Worm (Caenorhabditis elegans) whole organism, L3 larva: ENCODE data around the gene nrf-5.
A peak's percentile ranks its signal among the peaks of the same experiment; 100 is the strongest.

Experiments used
- R02D3.7 ChIP-seq: fragments of 150-350 bp; optimal IDR thresholded peaks from 2 replicates; lab custom pipeline; 2014; ENCODE audit warnings: missing biosample characterization, missing genetic modification characterization
- ZK546.5 ChIP-seq: sonication (generic microtip); optimal IDR thresholded peaks from 2 replicates; lab custom pipeline; 2017; ENCODE audit warnings: missing biosample characterization, missing genetic modification characterization
- aly-2 ChIP-seq: fragments of 150-350 bp; optimal IDR thresholded peaks from 2 replicates; lab custom pipeline; 2014; ENCODE audit warnings: missing biosample characterization, missing genetic modification characterization
- ama-1 ChIP-seq: fragments of 150-350 bp; optimal IDR thresholded peaks from 2 replicates; lab custom pipeline; 2018
- ceh-16 ChIP-seq: sonication (generic microtip); optimal IDR thresholded peaks from 2 replicates; lab custom pipeline; 2017; ENCODE audit warnings: missing biosample characterization, missing genetic modification characterization
- ceh-28 ChIP-seq: fragments of 150-350 bp; optimal IDR thresholded peaks from 2 replicates; lab custom pipeline; 2014; ENCODE audit warnings: missing biosample characterization, missing genetic modification reagents, missing genetic modification characterization
- ceh-82 ChIP-seq: fragments of 150-350 bp; optimal IDR thresholded peaks from 2 replicates; lab custom pipeline; 2014; ENCODE audit warnings: missing biosample characterization, missing genetic modification characterization
- ceh-9 ChIP-seq: sonication (generic microtip); optimal IDR thresholded peaks from 2 replicates; lab custom pipeline; 2018; ENCODE audit warnings: missing biosample characterization, missing genetic modification characterization
- daf-12 ChIP-seq: fragments of 150-350 bp; optimal IDR thresholded peaks from 2 replicates; lab custom pipeline; 2014; ENCODE audit warnings: missing biosample characterization, missing genetic modification reagents, missing genetic modification characterization
- egl-27 ChIP-seq: sonication (generic microtip); optimal IDR thresholded peaks from 4 replicates; lab custom pipeline; 2017; ENCODE audit warnings: missing biosample characterization, missing genetic modification reagents, missing genetic modification characterization
- egl-5 ChIP-seq: fragments of 150-350 bp; optimal IDR thresholded peaks from 2 replicates; lab custom pipeline; 2017; ENCODE audit warnings: missing biosample characterization, missing genetic modification reagents, missing genetic modification characterization, inconsistent platforms
- elt-1 ChIP-seq: fragments of 150-350 bp; optimal IDR thresholded peaks from 2 replicates; lab custom pipeline; 2014; ENCODE audit warnings: missing biosample characterization, missing genetic modification characterization
- elt-2 ChIP-seq: sonication (generic microtip); optimal IDR thresholded peaks from 2 replicates; lab custom pipeline; 2016; ENCODE audit warnings: missing genetic modification reagents, mild to moderate bottlenecking, missing genetic modification characterization, missing compliant biosample characterization
- elt-3 ChIP-seq, 3 experiments: fragments of 150-350 bp in 1 of 3; sonication (generic microtip) in 2 of 3; optimal IDR thresholded peaks; 2 replicates in 2 of 3; 4 replicates in 1 of 3; lab custom pipeline; 2014 to 2017; ENCODE audit warnings: missing biosample characterization in 3 of 3, missing genetic modification characterization in 3 of 3
- eor-1 ChIP-seq, 2 experiments: fragments of 150-350 bp; optimal IDR thresholded peaks; 2 replicates each; lab custom pipeline; 2014 to 2018; ENCODE audit warnings: missing biosample characterization in 2 of 2, missing genetic modification characterization in 2 of 2
- fkh-10 ChIP-seq: sonication (generic microtip); optimal IDR thresholded peaks from 2 replicates; lab custom pipeline; 2017; ENCODE audit warnings: missing biosample characterization, missing genetic modification reagents, missing genetic modification characterization
- fkh-2 ChIP-seq: fragments of 150-350 bp; optimal IDR thresholded peaks from 2 replicates; lab custom pipeline; 2014; ENCODE audit warnings: missing biosample characterization, missing genetic modification reagents, missing genetic modification characterization
- fos-1 ChIP-seq: fragments of 150-350 bp; optimal IDR thresholded peaks from 2 replicates; lab custom pipeline; 2014; ENCODE audit warnings: missing biosample characterization, missing genetic modification characterization
- hmg-11 ChIP-seq: sonication (generic microtip); optimal IDR thresholded peaks from 2 replicates; lab custom pipeline; 2016; ENCODE audit warnings: missing genetic modification characterization, missing compliant biosample characterization
- jun-1 ChIP-seq: fragments of 150-350 bp; optimal IDR thresholded peaks from 2 replicates; lab custom pipeline; 2014; ENCODE audit warnings: missing biosample characterization, missing genetic modification reagents, missing genetic modification characterization
- lin-15B ChIP-seq: fragments of 150-350 bp; optimal IDR thresholded peaks from 2 replicates; lab custom pipeline; 2014; ENCODE audit warnings: missing biosample characterization, missing genetic modification characterization
- lin-39 ChIP-seq: fragments of 150-350 bp; optimal IDR thresholded peaks from 2 replicates; lab custom pipeline; 2018; ENCODE audit warnings: missing biosample characterization, missing genetic modification reagents, missing genetic modification characterization
- lsy-12 ChIP-seq: sonication (generic microtip); optimal IDR thresholded peaks from 2 replicates; lab custom pipeline; 2016; ENCODE audit warnings: mild to moderate bottlenecking, missing genetic modification characterization, missing compliant biosample characterization
- mdl-1 ChIP-seq: fragments of 150-350 bp; optimal IDR thresholded peaks from 2 replicates; lab custom pipeline; 2014; ENCODE audit warnings: missing biosample characterization, missing genetic modification characterization
- mml-1 ChIP-seq: fragments of 150-350 bp; sonication (generic microtip); optimal IDR thresholded peaks from 3 replicates; lab custom pipeline; 2014; ENCODE audit warnings: missing biosample characterization, missing genetic modification characterization
- nfya-1 ChIP-seq: sonication (generic microtip); optimal IDR thresholded peaks from 2 replicates; lab custom pipeline; 2017; ENCODE audit warnings: missing genetic modification characterization, mild to moderate bottlenecking, missing compliant biosample characterization, antibody characterized with exemption, moderate library complexity; ENCODE audit not compliant: insufficient read depth
- nhr-23 ChIP-seq: fragments of 150-350 bp; optimal IDR thresholded peaks from 2 replicates; lab custom pipeline; 2014; ENCODE audit warnings: missing biosample characterization, missing genetic modification reagents, missing genetic modification characterization
- nhr-237 ChIP-seq: fragments of 150-350 bp; optimal IDR thresholded peaks from 2 replicates; lab custom pipeline; 2014; ENCODE audit warnings: missing biosample characterization, missing genetic modification characterization
- nhr-25 ChIP-seq: sonication (generic microtip); optimal IDR thresholded peaks from 2 replicates; lab custom pipeline; 2017; ENCODE audit warnings: missing biosample characterization, missing genetic modification characterization
- nhr-28 ChIP-seq: fragments of 150-350 bp; optimal IDR thresholded peaks from 2 replicates; lab custom pipeline; 2014; ENCODE audit warnings: missing biosample characterization, missing genetic modification characterization
- nhr-43 ChIP-seq: sonication (generic microtip); optimal IDR thresholded peaks from 2 replicates; lab custom pipeline; 2016; ENCODE audit warnings: mild to moderate bottlenecking, missing genetic modification characterization, missing compliant biosample characterization; ENCODE audit not compliant: poor library complexity, severe bottlenecking
- nhr-67 ChIP-seq: fragments of 150-350 bp; optimal IDR thresholded peaks from 2 replicates; lab custom pipeline; 2014; ENCODE audit warnings: missing biosample characterization, missing genetic modification characterization
- nhr-76 ChIP-seq: fragments of 150-350 bp; sonication (generic microtip); optimal IDR thresholded peaks from 5 replicates; lab custom pipeline; 2014; ENCODE audit warnings: missing biosample characterization, missing genetic modification characterization
- nhr-77 ChIP-seq: fragments of 150-350 bp; optimal IDR thresholded peaks from 2 replicates; lab custom pipeline; 2014; ENCODE audit warnings: missing biosample characterization, missing genetic modification characterization
- pha-4 ChIP-seq: fragments of 150-350 bp; optimal IDR thresholded peaks from 2 replicates; lab custom pipeline; 2014; ENCODE audit warnings: missing biosample characterization, missing genetic modification reagents, missing genetic modification characterization
- pqm-1 ChIP-seq: fragments of 150-350 bp; optimal IDR thresholded peaks from 2 replicates; lab custom pipeline; 2017; ENCODE audit warnings: missing biosample characterization, missing genetic modification characterization, inconsistent platforms
- sea-2 ChIP-seq: fragments of 150-350 bp; sonication (generic microtip); optimal IDR thresholded peaks from 4 replicates; lab custom pipeline; 2014; ENCODE audit warnings: missing biosample characterization, missing genetic modification reagents, missing genetic modification characterization
- snpc-4 ChIP-seq: fragments of 150-350 bp; optimal IDR thresholded peaks from 2 replicates; lab custom pipeline; 2014; ENCODE audit warnings: missing biosample characterization, missing genetic modification characterization
- tbx-2 ChIP-seq: sonication (generic microtip); optimal IDR thresholded peaks from 2 replicates; lab custom pipeline; 2016; ENCODE audit warnings: mild to moderate bottlenecking, missing genetic modification characterization, missing compliant biosample characterization
- unc-39 ChIP-seq: sonication (generic microtip); optimal IDR thresholded peaks from 4 replicates; lab custom pipeline; 2017; ENCODE audit warnings: missing biosample characterization, missing genetic modification characterization
- unc-62 ChIP-seq: fragments of 150-350 bp; sonication (generic microtip); optimal IDR thresholded peaks from 4 replicates; lab custom pipeline; 2014; ENCODE audit warnings: missing biosample characterization, missing genetic modification reagents, missing genetic modification characterization
- zag-1 ChIP-seq: fragments of 150-350 bp; optimal IDR thresholded peaks from 2 replicates; lab custom pipeline; 2014; ENCODE audit warnings: missing biosample characterization, missing genetic modification characterization
- ztf-11 ChIP-seq: fragments of 150-350 bp; optimal IDR thresholded peaks from 2 replicates; lab custom pipeline; 2014; ENCODE audit warnings: missing biosample characterization, missing genetic modification characterization

Gene nrf-5

ce11 chrV:13787225-13787898 is 40.7 kb upstream of the nrf-5 start, which contains the start of the genes F53C11.4 and F53C11.5 (continued):
- TF ChIP-seq fkh-10 (no peak), ama-1 (lab: Kevin White, UChicago) (peak; percentile 29), nfya-1 (tag; lab: Kevin White, UChicago) (peak; percentile 45), nhr-23 (tag; lab: Kevin White, UChicago) (peak; percentile 91), unc-39 (no peak), jun-1 (tag; lab: Kevin White, UChicago) (peak; percentile 66), nhr-25 (tag; lab: Kevin White, UChicago) (no peak), ZK546.5 (no peak), ceh-9 (tag; lab: Kevin White, UChicago) (no peak), daf-12 (no peak), pqm-1 (tag; lab: Kevin White, UChicago) (peak; percentile 46), elt-2 (peak; percentile 69), mdl-1 (tag; lab: Kevin White, UChicago) (no peak), elt-1 (no peak), nhr-76 (no peak), mml-1 (tag; lab: Kevin White, UChicago) (no peak), nhr-77 (tag; lab: Kevin White, UChicago) (no peak)

ce11 chrV:13787948-13788681 is 40.0 kb upstream of the nrf-5 start:
- no peak for TF ChIP-seq mdl-1 (tag; lab: Kevin White, UChicago)
- TF ChIP-seq nfya-1 (tag; lab: Kevin White, UChicago): peak; percentile 7
- TF ChIP-seq pqm-1 (tag; lab: Kevin White, UChicago): peak; percentile 56
- TF ChIP-seq nhr-25 (tag; lab: Kevin White, UChicago): peak; percentile 69
- TF ChIP-seq tbx-2 (tag; lab: Kevin White, UChicago): no peak
- peak; percentile 42 for TF ChIP-seq nhr-23 (tag; lab: Kevin White, UChicago)
- TF ChIP-seq elt-2: peak; percentile 62
- TF ChIP-seq nhr-43 (tag; lab: Kevin White, UChicago): peak; percentile 66
- TF ChIP-seq pha-4 (tag; lab: Kevin White, UChicago): peak; percentile 48
- no peak for TF ChIP-seq elt-1

- TF ChIP-seq lin-39 (tag; lab: Kevin White, UChicago) (peak; percentile 96), pha-4 (tag; lab: Kevin White, UChicago) (peak; percentile 99), unc-39 (no peak), elt-3 (tag; optimal IDR thresholded peaks at IDR 0.05; lab: Kevin White, UChicago) (no peak), nhr-67 (tag; lab: Kevin White, UChicago) (no peak), elt-1 (no peak), egl-5 (peak; percentile 80), nhr-28 (tag; lab: Kevin White, UChicago) (no peak), mdl-1 (tag; lab: Kevin White, UChicago) (peak; percentile 44), R02D3.7 (peak; percentile 19), ama-1 (lab: Kevin White, UChicago) (peak; percentile 76), snpc-4 (tag; lab: Kevin White, UChicago) (peak; percentile 71), ceh-9 (tag; lab: Kevin White, UChicago) (no peak), daf-12 (no peak), lin-15B (tag; lab: Kevin White, UChicago) (peak; percentile 94), ceh-28 (tag; lab: Kevin White, UChicago) (peak; percentile 84), fos-1 (peak; percentile 0), unc-62 (GFP tag; lab: Kevin White, UChicago) (peak; percentile 60), ceh-16 (tag; lab: Kevin White, UChicago) (no peak), eor-1 (tag; optimal IDR thresholded peaks at IDR 0.05; lab: Kevin White, UChicago) (no peak), nhr-77 (tag; lab: Kevin White, UChicago) (no peak), nfya-1 (tag; lab: Kevin White, UChicago) (peak; percentile 95), nhr-25 (tag; lab: Kevin White, UChicago) (peak; percentile 84), elt-2 (peak; percentile 87), hmg-11 (peak; percentile 88), sea-2 (GFP tag; lab: Kevin White, UChicago) (no peak), zag-1 (no peak), aly-2 (tag; lab: Kevin White, UChicago) (no peak), lsy-12 (tag; lab: Kevin White, UChicago) (peak; percentile 81), ZK546.5 (no peak), pqm-1 (tag; lab: Kevin White, UChicago) (peak; percentile 79), nhr-76 (no peak), nhr-237 (tag; lab: Kevin White, UChicago) (no peak), ztf-11 (no peak), ceh-82 (tag; lab: Kevin White, UChicago) (peak; percentile 50), fkh-10 (peak; percentile 25), egl-27 (tag; lab: Kevin White, UChicago) (no peak), nhr-23 (tag; lab: Kevin White, UChicago) (peak; percentile 81), mml-1 (tag; lab: Kevin White, UChicago) (no peak), fkh-2 (tag; lab: Kevin White, UChicago) (peak; percentile 1), nhr-43 (tag; lab: Kevin White, UChicago) (peak; percentile 20), tbx-2 (tag; lab: Kevin White, UChicago) (peak; percentile 6)
Observed at ce11 chrV:13789362-13789761, 38.7 kb upstream of the nrf-5 start.
